Worm (Caenorhabditis elegans): ENCODE results near the gene faah-4.

DNA sequence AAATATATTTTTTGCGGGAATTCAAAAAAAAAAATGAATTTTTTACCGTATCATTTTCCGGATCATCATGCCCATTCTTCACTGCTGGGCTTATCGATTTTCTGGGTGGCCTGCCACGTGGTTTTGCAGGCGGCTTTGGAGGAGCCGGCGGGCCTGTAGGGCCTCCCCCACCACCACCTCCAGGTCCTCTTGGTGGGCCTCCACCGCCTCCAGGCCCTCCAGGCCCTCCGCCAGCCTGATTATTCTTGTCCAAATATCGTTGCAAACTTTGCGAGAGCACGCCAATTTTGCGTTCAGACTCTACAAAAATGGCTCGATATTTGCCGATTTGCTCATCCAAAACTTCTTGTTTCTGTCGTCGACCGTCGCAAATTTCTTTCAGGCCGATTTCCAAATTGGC lies 41.4 kb upstream of the faah-4 start:
- no peak for TF ChIP-seq Y67H2A.10 (GFP tag; conservative IDR thresholded peaks at IDR 0.05)
- TF ChIP-seq pha-4 (tag; optimal IDR thresholded peaks at IDR 0.05) = no peak
- TF ChIP-seq tbp1 (GFP tag; optimal IDR thresholded peaks at IDR 0.05) = no peak

Data from whole organism, young adult.